Worm (Caenorhabditis elegans): ENCODE measurements around the gene spt-4.

spt-4 gene

ce11 chrIII:96196-96595 lies 26.6 kb upstream of the spt-4 start:
- TF ChIP-seq arid-1 (GFP tag; conservative IDR thresholded peaks at IDR 0.05) (no peak), mes-2 (tag; optimal IDR thresholded peaks at IDR 0.05; ENCODE audit: poor library complexity, severe bottlenecking) (peak; percentile 41), ama-1 (optimal IDR thresholded peaks at IDR 0.05) (no peak), F10B5.3 (tag; optimal IDR thresholded peaks at IDR 0.05) (no peak), zfp-2 (tag; optimal IDR thresholded peaks at IDR 0.05) (no peak), nhr-11 (tag; optimal IDR thresholded peaks at IDR 0.05) (peak; percentile 8), dmd-9 (GFP tag; IDR thresholded peaks at IDR 0.05) (no peak), daf-8 (GFP tag; IDR thresholded peaks at IDR 0.05) (no peak), hlh-30 (tag; optimal IDR thresholded peaks at IDR 0.05; ENCODE audit: insufficient read depth) (peak; percentile 40), set-16 (GFP tag; IDR thresholded peaks at IDR 0.05) (no peak), madf-9 (GFP tag; conservative IDR thresholded peaks at IDR 0.05) (no peak), ceh-28 (tag; optimal IDR thresholded peaks at IDR 0.05) (no peak), unc-39 (tag; optimal IDR thresholded peaks at IDR 0.05) (no peak), egl-27 (tag; optimal IDR thresholded peaks at IDR 0.05) (no peak), zip-2 (tag; optimal IDR thresholded peaks at IDR 0.05) (no peak), F37D6.2 (tag; optimal IDR thresholded peaks at IDR 0.05) (no peak), tag-97 (GFP tag; IDR thresholded peaks at IDR 0.05) (no peak), gei-8 (GFP tag; optimal IDR thresholded peaks at IDR 0.05) (peak; percentile 10), nhr-111 (GFP tag; optimal IDR thresholded peaks at IDR 0.05) (no peak), hlh-11 (tag; optimal IDR thresholded peaks at IDR 0.05) (peak; percentile 26), hmg-1.1 (GFP tag; IDR thresholded peaks at IDR 0.05) (peak; percentile 51; the same call in 1 of the 2 replicates), nhr-102 (tag; optimal IDR thresholded peaks at IDR 0.05) (no peak), unc-62 (GFP tag; optimal IDR thresholded peaks at IDR 0.05 in 1 of 2) (no peak), unc-62 (tag; optimal IDR thresholded peaks at IDR 0.05) (no peak), dmd-8 (GFP tag; IDR thresholded peaks at IDR 0.05) (no peak), dve-1 (tag; optimal IDR thresholded peaks at IDR 0.05; ENCODE audit: insufficient read depth) (no peak), saeg-2 (GFP tag; IDR thresholded peaks at IDR 0.05) (no peak), nhr-42 (GFP tag; IDR thresholded peaks at IDR 0.05) (0 out of 2 replicates have a peak, but pooled peaks have one; percentile 29), ZK337.2 (GFP tag; IDR thresholded peaks at IDR 0.05) (no peak), lsy-2 (tag; optimal IDR thresholded peaks at IDR 0.05) (peak in 1 of 2 experiments; percentile 16)

DNA sequence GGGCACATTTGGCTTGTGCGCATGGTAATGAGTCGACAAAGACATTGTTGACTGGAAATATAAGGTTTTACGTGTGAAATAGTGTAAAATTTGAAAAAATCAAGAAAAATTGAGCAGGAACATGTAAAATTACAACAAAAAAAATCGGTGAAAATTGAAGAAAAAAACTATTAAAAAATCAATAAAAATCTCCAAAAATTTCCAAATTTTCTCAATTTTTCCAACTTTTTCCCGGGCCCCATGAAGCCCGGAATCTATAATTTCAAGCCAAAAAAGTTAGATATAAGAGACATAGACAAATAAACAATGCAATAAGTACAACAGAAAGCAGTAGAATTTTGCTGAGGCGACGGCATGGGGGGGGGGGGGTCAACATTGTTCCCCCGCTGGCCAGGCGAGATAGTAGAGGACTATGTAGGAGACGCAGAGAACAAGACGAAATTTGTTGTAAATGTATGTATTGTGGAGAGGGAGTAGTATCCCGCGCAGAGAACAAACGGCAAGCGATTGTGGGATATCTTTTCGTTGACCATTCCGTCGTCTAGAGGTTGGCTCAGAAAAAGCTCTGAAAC lies 25.3 kb upstream of the spt-4 start, which contains the start of gene pat-4:
Gene pat-4, minus strand, starts transcription at position 51 of the 572 bp plus-strand sequence.
- no peak for TF ChIP-seq madf-9 (GFP tag; conservative IDR thresholded peaks at IDR 0.05)
- 0 out of 2 replicates have a peak, but pooled peaks have one; percentile 28 for TF ChIP-seq dmd-8 (GFP tag; IDR thresholded peaks at IDR 0.05)
- TF ChIP-seq pha-4 (GFP tag; IDR thresholded peaks at IDR 0.05) = 0 out of 2 replicates have a peak, but pooled peaks have one; percentile 31
- no peak for TF ChIP-seq pha-4 (tag; optimal IDR thresholded peaks at IDR 0.05)
- TF ChIP-seq hmg-1.1 (GFP tag; IDR thresholded peaks at IDR 0.05) = peak; percentile 91
- peak in 1 of 2 experiments; percentile 39 for TF ChIP-seq mdl-1 (tag; optimal IDR thresholded peaks at IDR 0.05)
- peak in 1 of 2 experiments; percentile 55 for TF ChIP-seq unc-62 (GFP tag; optimal IDR thresholded peaks at IDR 0.05 in 1 of 2)
- no peak for TF ChIP-seq unc-62 (tag; optimal IDR thresholded peaks at IDR 0.05)
- TF ChIP-seq F37D6.2 (tag; optimal IDR thresholded peaks at IDR 0.05) = no peak
- no peak for TF ChIP-seq daf-16 (GFP tag; optimal IDR thresholded peaks at IDR 0.05)
- peak; percentile 21 for TF ChIP-seq daf-16 (tag; optimal IDR thresholded peaks at IDR 0.05)
- TF ChIP-seq egl-43 (GFP tag; IDR thresholded peaks at IDR 0.05) = no peak
- TF ChIP-seq dve-1 (tag; optimal IDR thresholded peaks at IDR 0.05; ENCODE audit: insufficient read depth) = peak; percentile 22
- peak; percentile 16 for TF ChIP-seq aha-1 (tag)
- no peak for TF ChIP-seq saeg-2 (GFP tag; IDR thresholded peaks at IDR 0.05)
- peak; percentile 33 for TF ChIP-seq mes-2 (tag; optimal IDR thresholded peaks at IDR 0.05; ENCODE audit: poor library complexity, severe bottlenecking)
- no peak for TF ChIP-seq daf-8 (GFP tag; IDR thresholded peaks at IDR 0.05)
- peak; percentile 2 for TF ChIP-seq rbr-2 (tag; optimal IDR thresholded peaks at IDR 0.05)
- peak; percentile 64 for TF ChIP-seq mxl-3 (GFP tag; optimal IDR thresholded peaks at IDR 0.05)
- peak; percentile 42 for TF ChIP-seq mep-1 (tag; optimal IDR thresholded peaks at IDR 0.05)
- peak; percentile 12 for TF ChIP-seq nhr-6 (tag; optimal IDR thresholded peaks at IDR 0.05)
- peak; percentile 17 for TF ChIP-seq hlh-11 (tag; optimal IDR thresholded peaks at IDR 0.05)
- TF ChIP-seq lsy-2 (tag; optimal IDR thresholded peaks at IDR 0.05) = peak in 1 of 2 experiments; percentile 36
